Worm (Caenorhabditis elegans) whole organism, L4/young adult: Measurements from ENCODE around the gene cal-1.

Experiments used
- W03F9.2 ChIP-seq: fragments of 150-350 bp; optimal IDR thresholded peaks from 2 replicates; lab custom pipeline; 2014; ENCODE audit warnings: missing biosample characterization, missing genetic modification characterization
- dao-5 ChIP-seq: sonication (generic microtip); optimal IDR thresholded peaks from 2 replicates; lab custom pipeline; 2016; ENCODE audit warnings: missing genotype, missing genetic modification characterization, moderate library complexity, missing compliant biosample characterization
- him-1 ChIP-seq: sonication (generic microtip); optimal IDR thresholded peaks from 2 replicates; lab custom pipeline; 2016; ENCODE audit warnings: missing genotype, missing genetic modification reagents, missing genetic modification characterization, missing compliant biosample characterization

DNA sequence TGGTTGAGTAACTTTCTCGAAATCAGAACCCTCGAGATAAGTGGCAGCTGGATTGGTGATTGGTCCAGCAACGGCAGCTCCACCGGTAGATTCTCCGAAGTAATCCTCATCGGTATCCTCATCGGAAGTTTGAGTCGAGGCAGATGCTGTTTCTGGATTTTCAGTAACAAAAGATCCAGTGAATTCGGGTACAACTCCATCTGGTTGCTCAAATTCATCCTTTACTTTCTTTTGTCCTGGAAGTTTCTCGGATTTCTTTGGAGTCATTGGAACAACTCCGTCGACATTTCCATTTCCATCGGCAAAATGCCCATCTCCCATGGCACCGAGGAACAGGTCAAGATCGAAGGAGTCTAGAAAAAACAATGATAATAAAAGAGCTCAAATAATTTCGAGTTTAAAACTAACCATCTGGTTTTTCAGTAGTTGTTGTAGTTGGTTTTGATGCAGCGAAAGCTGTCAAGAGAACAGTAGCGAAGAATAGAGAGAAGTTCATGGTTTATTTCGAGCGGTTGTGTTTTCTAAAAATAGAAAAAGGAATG is 35.7 kb upstream of the cal-1 start, which contains the start of gene F45D3.4:
- no peak for TF ChIP-seq W03F9.2 (tag; lab: Kevin White, UChicago)
- TF ChIP-seq him-1 (tag; lab: Kevin White, UChicago): no peak
- no peak for TF ChIP-seq dao-5
